Fruit fly (Drosophila melanogaster) whole organism, embryonic: Measurements from ENCODE around the gene Gr9a.

Experiments
- CG15479 ChIP-seq: fragments of 200-800 bp; sonication (Bioruptor generic); optimal IDR thresholded peaks from 3 replicates; lab custom pipeline; 2019; ENCODE audit warnings: missing biosample characterization, mild to moderate bottlenecking, missing genetic modification characterization, moderate library complexity
- CG2129 ChIP-seq: fragments of 200-800 bp; sonication (Bioruptor generic); IDR thresholded peaks from 2 replicates; pipeline ENCODE4 v1.3.6; 2022; ENCODE audit warnings: missing biosample characterization, missing genetic modification characterization; ENCODE audit not compliant: partially characterized antibody
- CG6654 ChIP-seq: fragments of 200-800 bp; sonication (Bioruptor generic); optimal IDR thresholded peaks from 2 replicates; lab custom pipeline; 2017; ENCODE audit warnings: missing biosample characterization, mild to moderate bottlenecking, missing genetic modification characterization
- Dad ChIP-seq: fragments of 200-800 bp; sonication (Bioruptor generic); optimal IDR thresholded peaks from 3 replicates; lab custom pipeline; 2016; ENCODE audit warnings: missing biosample characterization, missing genetic modification characterization
- Hey ChIP-seq: fragments of 200-800 bp; sonication (Bioruptor generic); optimal IDR thresholded peaks from 3 replicates; lab custom pipeline; 2018; ENCODE audit warnings: missing biosample characterization, mild to moderate bottlenecking, missing genetic modification characterization
- Lpt ChIP-seq: fragments of >200 bp; optimal IDR thresholded peaks from 2 replicates; lab custom pipeline; 2018; ENCODE audit warnings: missing biosample characterization, missing genetic modification characterization
- Ssrp ChIP-seq: fragments of 200-800 bp; sonication (Bioruptor generic); optimal IDR thresholded peaks from 2 replicates; lab custom pipeline; 2018; ENCODE audit warnings: missing biosample characterization, mild to moderate bottlenecking, missing genetic modification characterization, moderate library complexity
- gcm ChIP-seq: fragments of 200-800 bp; sonication (Bioruptor generic); optimal IDR thresholded peaks from 2 replicates; lab custom pipeline; 2019; ENCODE audit warnings: missing biosample characterization, mild to moderate bottlenecking, missing genetic modification characterization, moderate library complexity
- gt ChIP-seq: fragments of 200-800 bp; sonication (Bioruptor generic); IDR thresholded peaks from 2 replicates; pipeline ENCODE4 v1.3.6; 2022; ENCODE audit warnings: missing biosample characterization, missing genetic modification characterization
- repo ChIP-seq: fragments of 200-800 bp; sonication (Bioruptor generic); optimal IDR thresholded peaks from 2 replicates; lab custom pipeline; 2016; ENCODE audit warnings: missing biosample characterization, missing genetic modification characterization
- sim ChIP-seq: fragments of 200-800 bp; sonication (Bioruptor generic); IDR thresholded peaks from 2 replicates; pipeline ENCODE4 v1.3.6; 2022; ENCODE audit warnings: missing biosample characterization, missing genetic modification characterization
- so ChIP-seq: fragments of 200-800 bp; sonication (Bioruptor generic); IDR thresholded peaks from 3 replicates; pipeline ENCODE4 v1.3.6; 2022; ENCODE audit warnings: missing biosample characterization, missing genetic modification characterization
- zfh1 ChIP-seq: fragments of 200-800 bp; sonication (Bioruptor generic); IDR thresholded peaks from 3 replicates; pipeline ENCODE4 v1.3.6; 2022; ENCODE audit warnings: missing biosample characterization, missing genetic modification characterization

DNA sequence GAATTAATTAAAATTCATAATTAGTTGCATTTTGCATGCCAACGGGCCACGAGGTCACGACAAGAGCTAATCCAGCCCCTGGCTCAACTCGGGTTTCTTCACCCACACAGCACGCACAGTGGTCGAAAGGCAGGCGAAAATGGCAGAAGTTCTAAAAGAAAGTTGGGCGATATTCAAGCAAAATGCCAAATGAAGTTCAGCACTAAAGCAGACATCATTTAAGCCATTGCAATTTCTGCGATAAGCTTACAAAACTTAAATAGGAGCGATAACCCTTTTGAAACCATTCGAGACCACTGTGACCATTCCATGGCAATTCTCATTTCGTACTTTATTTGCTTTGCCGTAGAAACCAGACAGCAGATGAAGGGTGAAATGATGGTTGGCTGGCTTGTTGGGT is 6.1 kb downstream of the Gr9a start:
- no peak for TF ChIP-seq CG15479 (GFP tag; lab: Kevin White, UChicago)
- TF ChIP-seq Hey (tag; lab: Kevin White, UChicago) = no peak
- no peak for TF ChIP-seq CG2129 (GFP tag; lab: Robert Waterston, UW)
- no peak for TF ChIP-seq gt (GFP tag; lab: Robert Waterston, UW)
- no peak for TF ChIP-seq Dad (GFP tag; lab: Kevin White, UChicago)
- peak; percentile 71 for TF ChIP-seq zfh1 (GFP tag; lab: Robert Waterston, UW)
- TF ChIP-seq CG6654 (GFP tag; lab: Kevin White, UChicago) = peak; percentile 18
- no peak for TF ChIP-seq gcm (GFP tag; lab: Kevin White, UChicago)
- TF ChIP-seq Lpt = no peak
- no peak for TF ChIP-seq so
- TF ChIP-seq sim (GFP tag; lab: Robert Waterston, UW) = no peak
- peak; percentile 44 for TF ChIP-seq Ssrp
- TF ChIP-seq repo = peak; percentile 41
